Fruit fly (Drosophila melanogaster) whole organism, pupa: ENCODE results near the gene CG13059.

Experiments
- CG10348 ChIP-seq: fragments of 200-800 bp; sonication (Bioruptor generic); IDR thresholded peaks from 2 replicates; pipeline ENCODE4 v1.3.6; 2022; ENCODE audit warnings: missing biosample characterization, missing genetic modification characterization
- CG12605 ChIP-seq: fragments of 200-800 bp; sonication (Bioruptor generic); IDR thresholded peaks from 2 replicates; pipeline ENCODE4 v1.3.6; 2022; ENCODE audit warnings: missing biosample characterization, missing genetic modification characterization
- CG8301 ChIP-seq: fragments of 200-800 bp; sonication (Bioruptor generic); optimal IDR thresholded peaks from 2 replicates; lab custom pipeline; 2018; ENCODE audit warnings: missing biosample characterization, mild to moderate bottlenecking, missing genetic modification characterization
- CG9948 ChIP-seq: fragments of 200-800 bp; sonication (Bioruptor generic); optimal IDR thresholded peaks from 2 replicates; lab custom pipeline; 2018; ENCODE audit warnings: missing biosample characterization, mild to moderate bottlenecking, missing genetic modification characterization, moderate library complexity
- fd96Ca ChIP-seq: fragments of 200-800 bp; sonication (Bioruptor generic); IDR thresholded peaks from 3 replicates; pipeline ENCODE4 v1.3.6; 2022; ENCODE audit warnings: missing biosample characterization, missing genetic modification characterization

- TF ChIP-seq fd96Ca (GFP tag; lab: Robert Waterston, UW) = no peak
- no peak for TF ChIP-seq CG8301 (tag; lab: Kevin White, UChicago)
- no peak for TF ChIP-seq CG9948 (tag; lab: Kevin White, UChicago)
- no peak for TF ChIP-seq CG10348 (GFP tag; lab: Robert Waterston, UW)
- TF ChIP-seq CG12605 (GFP tag; lab: Robert Waterston, UW) = no peak
Measured at dm6 chr3L:16339463-16339862, 16.0 kb downstream of the CG13059 start.
